Fruit fly (Drosophila melanogaster) whole organism, embryonic: Measurements from ENCODE around the gene CG17329.

ENCODE experiments used
- Bgb ChIP-seq: fragments of 200-800 bp; sonication (Bioruptor generic); IDR thresholded peaks from 2 replicates; pipeline ENCODE4 v1.3.6; 2022; ENCODE audit warnings: missing biosample characterization, missing genetic modification characterization; ENCODE audit not compliant: partially characterized antibody
- Bteb2 ChIP-seq: fragments of 200-800 bp; sonication (Bioruptor generic); optimal IDR thresholded peaks from 2 replicates; lab custom pipeline; 2016; ENCODE audit warnings: missing biosample characterization, missing genetic modification characterization
- CG10147 ChIP-seq: fragments of 200-800 bp; sonication (Bioruptor generic); optimal IDR thresholded peaks from 2 replicates; lab custom pipeline; 2019; ENCODE audit warnings: missing biosample characterization, mild to moderate bottlenecking, missing genetic modification characterization, moderate library complexity
- CG10267 ChIP-seq: fragments of 200-800 bp; sonication (Bioruptor generic); optimal IDR thresholded peaks from 2 replicates; lab custom pipeline; 2018; ENCODE audit warnings: missing biosample characterization, mild to moderate bottlenecking, missing genetic modification characterization, moderate library complexity
- CG10366 ChIP-seq: fragments of 200-800 bp; sonication (Bioruptor generic); IDR thresholded peaks from 2 replicates; pipeline ENCODE4 v1.3.6; 2022; ENCODE audit warnings: missing biosample characterization, missing genetic modification characterization
- CG11695 ChIP-seq: fragments of 200-800 bp; sonication (Bioruptor generic); IDR thresholded peaks from 3 replicates; pipeline ENCODE4 v1.3.6; 2022; ENCODE audit warnings: missing biosample characterization, missing genetic modification characterization
- CG12942 ChIP-seq: fragments of 200-800 bp; sonication (Bioruptor generic); optimal IDR thresholded peaks from 3 replicates; lab custom pipeline; 2016; ENCODE audit warnings: missing biosample characterization, missing genetic modification characterization
- CG1647 ChIP-seq: fragments of 200-800 bp; sonication (Bioruptor generic); optimal IDR thresholded peaks from 3 replicates; lab custom pipeline; 2016; ENCODE audit warnings: missing biosample characterization, missing genetic modification characterization
- CG16863 ChIP-seq: fragments of 200-800 bp; sonication (Bioruptor generic); optimal IDR thresholded peaks from 3 replicates; lab custom pipeline; 2016; ENCODE audit warnings: missing biosample characterization, missing genetic modification characterization
- CG18011 ChIP-seq: fragments of 200-800 bp; sonication (Bioruptor generic); optimal IDR thresholded peaks from 2 replicates; lab custom pipeline; 2017; ENCODE audit warnings: missing biosample characterization, missing genetic modification characterization, mild to moderate bottlenecking, moderate library complexity, missing genotype
- CG2116 ChIP-seq: fragments of 200-800 bp; sonication (Bioruptor generic); optimal IDR thresholded peaks from 3 replicates; lab custom pipeline; 2018; ENCODE audit warnings: missing biosample characterization, mild to moderate bottlenecking, missing genetic modification characterization
- CG4328 ChIP-seq: fragments of 200-800 bp; sonication (Bioruptor generic); optimal IDR thresholded peaks from 3 replicates; lab custom pipeline; 2017; ENCODE audit warnings: missing biosample characterization, missing genetic modification reagents, missing genetic modification characterization
- CG4404 ChIP-seq: fragments of 200-800 bp; sonication (Bioruptor generic); IDR thresholded peaks from 2 replicates; pipeline ENCODE4 v1.3.6; 2022; ENCODE audit warnings: missing biosample characterization, missing genetic modification characterization
- CG5953 ChIP-seq: fragments of 200-800 bp; sonication (Bioruptor generic); IDR thresholded peaks from 2 replicates; pipeline ENCODE4 v1.3.6; 2022; ENCODE audit warnings: missing biosample characterization, missing genetic modification characterization
- CG7963 ChIP-seq: fragments of 200-800 bp; sonication (Bioruptor generic); IDR thresholded peaks from 3 replicates; pipeline ENCODE4 v1.3.6; 2022; ENCODE audit warnings: missing biosample characterization, missing genetic modification characterization; ENCODE audit not compliant: partially characterized antibody
- CG8359 ChIP-seq: fragments of 200-800 bp; sonication (Bioruptor generic); optimal IDR thresholded peaks from 2 replicates; lab custom pipeline; 2017; ENCODE audit warnings: missing biosample characterization, mild to moderate bottlenecking, missing genetic modification characterization, borderline replicate concordance
- CG8944 ChIP-seq: fragments of 200-800 bp; sonication (Bioruptor generic); optimal IDR thresholded peaks from 3 replicates; lab custom pipeline; 2016; ENCODE audit warnings: missing biosample characterization, missing genetic modification characterization
- CoRest ChIP-seq: fragments of 200-800 bp; sonication (Bioruptor generic); optimal IDR thresholded peaks from 3 replicates; lab custom pipeline; 2018; ENCODE audit warnings: missing biosample characterization, mild to moderate bottlenecking, missing genetic modification characterization, moderate library complexity
- Deaf1 ChIP-seq: fragments of 200-800 bp; optimal IDR thresholded peaks from 3 replicates; lab custom pipeline; 2019; ENCODE audit warnings: missing biosample characterization, mild to moderate bottlenecking, missing genetic modification characterization, moderate library complexity
- Fer2 ChIP-seq: fragments of 200-800 bp; sonication (Bioruptor generic); optimal IDR thresholded peaks from 2 replicates; lab custom pipeline; 2018; ENCODE audit warnings: missing biosample characterization, mild to moderate bottlenecking, missing genetic modification characterization, moderate library complexity
- HLH3B ChIP-seq: fragments of 200-800 bp; sonication (Bioruptor generic); IDR thresholded peaks from 2 replicates; pipeline ENCODE4 v1.3.6; 2022; ENCODE audit warnings: missing biosample characterization, missing genetic modification characterization
- Hand ChIP-seq: fragments of 200-800 bp; sonication (Bioruptor generic); optimal IDR thresholded peaks from 2 replicates; lab custom pipeline; 2017; ENCODE audit warnings: mild to moderate bottlenecking, missing biosample characterization, missing genetic modification reagents, missing genetic modification characterization
- MTF-1 ChIP-seq: fragments of 200-800 bp; sonication (Bioruptor generic); optimal IDR thresholded peaks from 2 replicates; lab custom pipeline; 2018; ENCODE audit warnings: missing biosample characterization, mild to moderate bottlenecking, missing genetic modification characterization, borderline replicate concordance
- Max ChIP-seq: fragments of 200-800 bp; sonication (Bioruptor generic); optimal IDR thresholded peaks from 2 replicates; lab custom pipeline; 2016; ENCODE audit warnings: missing biosample characterization, mild to moderate bottlenecking, missing genetic modification characterization
- Opbp ChIP-seq: fragments of 200-800 bp; sonication (Bioruptor generic); IDR thresholded peaks from 3 replicates; pipeline ENCODE4 v1.3.6; 2022; ENCODE audit warnings: missing biosample characterization, missing genetic modification characterization; ENCODE audit not compliant: partially characterized antibody
- Rfx ChIP-seq: fragments of 200-800 bp; sonication (Bioruptor generic); IDR thresholded peaks from 2 replicates; pipeline ENCODE4 v1.3.6; 2022; ENCODE audit warnings: missing biosample characterization, missing genetic modification characterization
- Six4 ChIP-seq: fragments of 200-800 bp; sonication (Bioruptor generic); optimal IDR thresholded peaks from 2 replicates; lab custom pipeline; 2016; ENCODE audit warnings: missing biosample characterization, missing genetic modification characterization
- Sry-δ ChIP-seq: fragments of 200-800 bp; sonication (Bioruptor generic); optimal IDR thresholded peaks from 2 replicates; lab custom pipeline; 2016; ENCODE audit warnings: missing biosample characterization, missing genetic modification characterization
- Vsx1 ChIP-seq: fragments of 200-800 bp; sonication (Bioruptor generic); optimal IDR thresholded peaks from 2 replicates; lab custom pipeline; 2017; ENCODE audit warnings: missing biosample characterization, mild to moderate bottlenecking, missing genetic modification characterization, missing genetic modification reagents
- bbx ChIP-seq: fragments of 200-800 bp; sonication (Bioruptor generic); IDR thresholded peaks from 2 replicates; pipeline ENCODE4 v1.3.6; 2022; ENCODE audit warnings: missing biosample characterization, missing genetic modification characterization; ENCODE audit not compliant: partially characterized antibody
- bcd ChIP-seq: fragments of 200-800 bp; sonication (Bioruptor generic); optimal IDR thresholded peaks from 2 replicates; lab custom pipeline; 2017; ENCODE audit warnings: missing biosample characterization, mild to moderate bottlenecking, missing genetic modification characterization
- caup ChIP-seq: fragments of 200-800 bp; sonication (Bioruptor generic); optimal IDR thresholded peaks from 3 replicates; lab custom pipeline; 2017; ENCODE audit warnings: missing biosample characterization, mild to moderate bottlenecking, missing genetic modification characterization, moderate library complexity; ENCODE audit not compliant: severe bottlenecking
- dmrt11E ChIP-seq: fragments of 200-800 bp; sonication (Bioruptor generic); optimal IDR thresholded peaks from 3 replicates; lab custom pipeline; 2018; ENCODE audit warnings: missing biosample characterization, mild to moderate bottlenecking, missing genetic modification characterization, moderate library complexity
- hkb ChIP-seq, 2 experiments: fragments of 200-800 bp in 1 of 2; fragments of >200 bp in 1 of 2; sonication (Bioruptor generic) in 1 of 2; IDR thresholded peaks in 1 of 2; optimal IDR thresholded peaks in 1 of 2; 2 replicates each; pipeline versions ENCODE4 v1.3.6 to Lab custom; 2017 to 2022; ENCODE audit warnings: missing biosample characterization in 1 of 2, missing genetic modification characterization in 1 of 2
- lov ChIP-seq, 2 experiments: fragments of 200-800 bp in 1 of 2; fragments of >200 bp in 1 of 2; sonication (Bioruptor generic) in 1 of 2; IDR thresholded peaks in 1 of 2; optimal IDR thresholded peaks in 1 of 2; 2 replicates in 1 of 2; 3 replicates in 1 of 2; pipeline versions ENCODE4 v1.3.6 to Lab custom; 2017 to 2022; ENCODE audit warnings: missing biosample characterization in 1 of 2, missing genetic modification characterization in 1 of 2
- mld ChIP-seq: fragments of 200-800 bp; sonication (Bioruptor generic); IDR thresholded peaks from 3 replicates; pipeline ENCODE4 v1.3.6; 2022; ENCODE audit warnings: missing biosample characterization, missing genetic modification characterization; ENCODE audit not compliant: partially characterized antibody
- org-1 ChIP-seq: fragments of 200-800 bp; sonication (Bioruptor generic); optimal IDR thresholded peaks from 2 replicates; lab custom pipeline; 2017; ENCODE audit warnings: missing biosample characterization, missing genetic modification characterization
- schlank ChIP-seq: fragments of 200-800 bp; sonication (Bioruptor generic); optimal IDR thresholded peaks from 2 replicates; lab custom pipeline; 2018; ENCODE audit warnings: missing biosample characterization, mild to moderate bottlenecking, missing genetic modification characterization
- sob ChIP-seq: fragments of 200-800 bp; sonication (Bioruptor generic); IDR thresholded peaks from 2 replicates; pipeline ENCODE4 v1.3.6; 2022; ENCODE audit warnings: missing biosample characterization, missing genetic modification characterization
- tin ChIP-seq: fragments of 200-800 bp; sonication (Bioruptor generic); optimal IDR thresholded peaks from 3 replicates; lab custom pipeline; 2016; ENCODE audit warnings: missing biosample characterization, missing genetic modification characterization
- tup ChIP-seq: fragments of 200-800 bp; sonication (Bioruptor generic); optimal IDR thresholded peaks from 2 replicates; lab custom pipeline; 2016; ENCODE audit warnings: missing biosample characterization, mild to moderate bottlenecking, missing genetic modification characterization, moderate library complexity
- tx ChIP-seq: fragments of 200-800 bp; sonication (Bioruptor generic); optimal IDR thresholded peaks from 2 replicates; lab custom pipeline; 2016; ENCODE audit warnings: missing biosample characterization, missing genetic modification characterization
- zf30C ChIP-seq: fragments of 200-800 bp; sonication (Bioruptor generic); optimal IDR thresholded peaks from 3 replicates; lab custom pipeline; 2018; ENCODE audit warnings: missing biosample characterization, mild to moderate bottlenecking, missing genetic modification characterization

The CG17329 gene

DNA sequence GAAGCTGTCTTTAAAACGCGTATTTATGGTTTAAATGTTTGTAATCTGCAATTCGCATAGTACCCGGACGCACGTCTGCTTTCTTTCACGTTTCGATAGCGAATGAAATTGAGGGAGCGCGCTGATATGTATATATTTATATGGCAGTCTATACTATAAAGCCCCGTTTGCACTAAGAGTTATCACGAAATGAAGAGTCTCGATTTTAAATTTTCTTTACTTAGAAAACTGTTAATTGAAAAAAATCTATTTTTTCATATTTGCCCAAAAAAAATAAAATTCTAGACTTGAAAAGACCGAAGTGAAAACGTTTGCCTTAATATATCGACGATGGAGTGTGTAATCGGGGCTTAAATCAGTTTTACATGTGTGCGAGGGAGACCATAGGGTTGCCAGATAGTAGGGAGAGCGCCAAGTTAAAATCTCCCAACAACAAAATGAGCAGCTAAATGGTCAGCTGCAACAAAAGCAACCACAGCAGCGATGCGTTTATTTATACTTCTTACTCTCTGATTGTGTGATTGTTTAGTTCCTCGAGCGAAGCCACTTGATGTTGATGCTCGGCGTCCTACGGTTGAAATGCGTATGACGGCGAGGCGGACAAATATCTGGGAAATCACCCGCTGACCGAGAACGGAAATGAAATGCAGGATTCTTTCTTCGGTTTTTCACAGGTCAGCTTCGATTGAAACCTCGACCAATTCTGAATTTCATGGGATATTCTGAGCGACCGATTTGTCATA, 34.6 kb downstream of the CG17329 start, which contains the start of gene cact (continued):
- TF ChIP-seq lov (optimal IDR thresholded peaks at IDR 0.05; lab: Kevin White, UChicago), result no peak
- peak; percentile 66; the same call in 2 of the 3 replicates for TF ChIP-seq lov (GFP tag; IDR thresholded peaks at IDR 0.05; lab: Robert Waterston, UW)
- peak; percentile 80 for TF ChIP-seq schlank
- TF ChIP-seq CG16863, result peak; percentile 89
- TF ChIP-seq CG4404 (GFP tag; lab: Robert Waterston, UW), result peak; percentile 80
- TF ChIP-seq hkb (optimal IDR thresholded peaks at IDR 0.05; lab: Kevin White, UChicago), result no peak
- peak; percentile 92 for TF ChIP-seq hkb (GFP tag; IDR thresholded peaks at IDR 0.05; lab: Robert Waterston, UW)
- TF ChIP-seq Six4, result peak; percentile 86
- TF ChIP-seq Vsx1 (GFP tag; lab: Kevin White, UChicago), result peak; percentile 79
- peak; percentile 94 for TF ChIP-seq dmrt11E (tag; lab: Kevin White, UChicago)
- peak; percentile 93 for TF ChIP-seq sob (GFP tag; lab: Robert Waterston, UW)
- TF ChIP-seq CG8359, result peak; percentile 60
- peak; percentile 96 for TF ChIP-seq Bteb2 (GFP tag; lab: Kevin White, UChicago)
- TF ChIP-seq mld (GFP tag; lab: Robert Waterston, UW), result no peak
- peak; percentile 76 for TF ChIP-seq Fer2 (tag; lab: Kevin White, UChicago)
- TF ChIP-seq bcd, result peak; percentile 92
- no peak for TF ChIP-seq CG7963
- peak; percentile 80 for TF ChIP-seq Sry-δ (GFP tag; lab: Kevin White, UChicago)
- TF ChIP-seq Bgb (GFP tag; lab: Robert Waterston, UW), result peak; percentile 36; the same call in 1 of the 2 replicates
- TF ChIP-seq tx (GFP tag; lab: Kevin White, UChicago), result peak; percentile 95
- TF ChIP-seq Max, result peak; percentile 87
- TF ChIP-seq CoRest (tag; lab: Kevin White, UChicago), result peak; percentile 92
- TF ChIP-seq CG11695 (GFP tag; lab: Robert Waterston, UW), result peak; percentile 89
- peak; percentile 85 for TF ChIP-seq CG18011 (GFP tag; lab: Kevin White, UChicago)
- TF ChIP-seq caup (GFP tag; lab: Kevin White, UChicago), result peak; percentile 89
- peak; percentile 93 for TF ChIP-seq Rfx (GFP tag; lab: Robert Waterston, UW)
- no peak for TF ChIP-seq zf30C (GFP tag; lab: Kevin White, UChicago)
- TF ChIP-seq CG2116, result peak; percentile 84
- TF ChIP-seq CG5953 (GFP tag; lab: Robert Waterston, UW), result peak; percentile 24; the same call in 1 of the 2 replicates
- no peak for TF ChIP-seq bbx (GFP tag; lab: Robert Waterston, UW)
- TF ChIP-seq CG12942 (GFP tag; lab: Kevin White, UChicago), result peak; percentile 90
- peak; percentile 92 for TF ChIP-seq CG10147 (GFP tag; lab: Kevin White, UChicago)
- TF ChIP-seq tin (GFP tag; lab: Kevin White, UChicago), result peak; percentile 91
- TF ChIP-seq CG1647 (GFP tag; lab: Kevin White, UChicago), result peak; percentile 90
- TF ChIP-seq tup, result peak; percentile 89
- peak; percentile 90 for TF ChIP-seq CG10267
- peak; percentile 74 for TF ChIP-seq org-1 (GFP tag; lab: Kevin White, UChicago)
- peak; percentile 91 for TF ChIP-seq CG8944
- peak; percentile 86 for TF ChIP-seq CG4328
- no peak for TF ChIP-seq Opbp (GFP tag; lab: Robert Waterston, UW)
- peak; percentile 89 for TF ChIP-seq HLH3B (GFP tag; lab: Robert Waterston, UW)
- TF ChIP-seq Deaf1 (tag; lab: Kevin White, UChicago), result peak; percentile 73
- peak; percentile 89 for TF ChIP-seq CG10366
- TF ChIP-seq Hand, result peak; percentile 64
- TF ChIP-seq MTF-1 (GFP tag; lab: Kevin White, UChicago), result peak; percentile 40
- TF ChIP-seq, all 482 proteins: peak for 433
